Worm (Caenorhabditis elegans) whole organism, midembryonic: ENCODE measurements around the gene sds-22.

Source experiments
- T22C8.4 ChIP-seq: fragments of 200-800 bp; sonication (Bioruptor generic); IDR thresholded peaks from 2 replicates; pipeline ENCODE4 v1.3.6; 2022; ENCODE audit warnings: missing genetic modification characterization, missing compliant biosample characterization
- cog-1 ChIP-seq: sonication (generic microtip); optimal IDR thresholded peaks from 2 replicates; lab custom pipeline; 2016; ENCODE audit warnings: missing genetic modification characterization, missing compliant biosample characterization
- flt-1 ChIP-seq: fragments of 200-800 bp; sonication (Bioruptor generic); IDR thresholded peaks from 2 replicates; pipeline ENCODE4 v1.3.6; 2022; ENCODE audit warnings: missing genetic modification characterization, missing compliant biosample characterization
- klf-2 ChIP-seq: fragments of 200-800 bp; sonication (Bioruptor generic); conservative IDR thresholded peaks from 2 replicates; pipeline ENCODE4 v1.3.6; 2022; ENCODE audit warnings: missing genetic modification reagents, missing genetic modification characterization, missing compliant biosample characterization
- med-1 ChIP-seq: sonication (generic microtip); optimal IDR thresholded peaks from 2 replicates; lab custom pipeline; 2017; ENCODE audit warnings: missing genetic modification characterization, mild to moderate bottlenecking, missing compliant biosample characterization, antibody characterized with exemption, missing genetic modification reagents; ENCODE audit not compliant: insufficient read depth
- ref-1 ChIP-seq: fragments of 200-800 bp; sonication (Bioruptor generic); conservative IDR thresholded peaks from 2 replicates; pipeline ENCODE4 v1.3.6; 2022; ENCODE audit warnings: missing genetic modification reagents, missing genetic modification characterization, missing compliant biosample characterization
- tab-1 ChIP-seq: fragments of 200-800 bp; sonication (Bioruptor generic); IDR thresholded peaks from 2 replicates; pipeline ENCODE4 v1.3.6; 2022; ENCODE audit warnings: missing genetic modification characterization, missing compliant biosample characterization
- ztf-23 ChIP-seq: fragments of 200-800 bp; sonication (Bioruptor generic); IDR thresholded peaks from 2 replicates; pipeline ENCODE4 v1.3.6; 2022; ENCODE audit warnings: missing genetic modification reagents, missing genetic modification characterization, missing compliant biosample characterization
- ztf-29 ChIP-seq: fragments of 200-800 bp; sonication (Bioruptor generic); IDR thresholded peaks from 2 replicates; pipeline ENCODE4 v1.3.6; 2022; ENCODE audit warnings: missing genetic modification reagents, missing genetic modification characterization, missing compliant biosample characterization

Gene sds-22

DNA sequence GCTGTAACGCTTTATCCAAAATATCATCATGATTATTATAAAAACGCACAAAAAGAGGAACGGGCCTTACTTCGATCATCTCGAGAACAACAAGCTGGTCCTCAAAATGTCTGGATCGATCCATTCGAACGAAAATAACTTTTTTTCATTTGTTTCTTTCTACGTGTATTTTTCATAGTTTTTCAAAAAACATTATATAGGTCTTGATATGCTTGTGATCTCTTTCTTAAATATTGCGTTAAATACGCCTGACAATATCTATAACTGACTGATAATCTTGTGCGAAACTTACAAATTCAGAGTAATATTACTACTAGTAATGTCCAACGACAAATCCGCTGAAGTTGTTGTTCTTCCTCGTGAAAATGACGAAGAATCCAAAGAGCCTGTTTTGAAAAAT, at the start of gene sds-22:
Gene sds-22, plus strand, starts transcription at position 301 of the 400 bp plus-strand sequence.
- no peak for TF ChIP-seq med-1 (GFP tag; lab: Kevin White, UChicago)

DNA sequence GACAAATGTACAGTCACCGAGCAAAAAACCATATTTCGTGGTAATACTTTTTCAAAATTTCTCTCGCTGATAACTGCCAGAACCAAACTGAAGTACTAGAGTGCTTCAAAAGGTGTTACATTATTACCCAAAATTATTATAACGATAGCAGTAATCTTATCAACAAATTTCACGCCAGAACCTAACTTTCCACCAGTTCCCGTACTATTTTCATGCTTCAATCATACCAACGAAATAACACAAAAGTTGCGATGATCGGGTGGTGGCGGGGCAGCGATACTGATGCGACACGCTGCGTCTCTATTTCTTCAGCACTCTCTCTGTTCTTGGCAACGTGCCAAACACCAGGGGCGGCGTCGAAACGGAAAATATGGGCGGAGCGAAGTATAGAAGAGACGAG, 49.3 kb upstream of the sds-22 start:
- TF ChIP-seq ztf-29, result no peak
- TF ChIP-seq med-1 (GFP tag; lab: Kevin White, UChicago), result no peak

DNA sequence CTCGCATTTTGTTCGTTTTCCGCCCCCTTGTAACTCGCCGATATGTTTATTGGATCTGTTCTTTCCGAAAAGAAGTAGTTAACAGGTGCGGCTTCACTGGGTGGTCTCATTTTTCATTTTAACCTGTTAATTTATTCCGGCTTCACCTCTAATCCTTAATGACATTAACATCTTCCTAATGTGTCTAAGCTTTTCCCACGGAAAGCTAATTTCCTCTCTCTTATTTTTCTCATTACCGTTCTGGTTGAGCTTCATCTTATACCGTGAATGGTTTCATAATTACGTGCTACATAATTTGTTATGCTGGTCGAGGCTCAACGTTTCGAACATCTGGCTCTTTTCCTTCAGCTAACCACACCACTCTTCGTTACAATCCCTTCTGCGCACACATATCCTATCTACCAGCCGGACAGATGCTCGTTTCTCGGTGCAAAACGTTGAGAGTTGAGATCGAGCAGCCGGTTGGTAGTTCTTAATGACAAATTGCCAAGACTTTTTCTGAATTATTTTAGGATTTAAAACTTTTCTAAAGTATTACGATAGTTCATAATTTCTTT, 48.8 kb upstream of the sds-22 start:
- TF ChIP-seq flt-1 (GFP tag; lab: Robert Waterston, UW) (no peak), cog-1 (tag; lab: Kevin White, UChicago) (peak; percentile 85)

DNA sequence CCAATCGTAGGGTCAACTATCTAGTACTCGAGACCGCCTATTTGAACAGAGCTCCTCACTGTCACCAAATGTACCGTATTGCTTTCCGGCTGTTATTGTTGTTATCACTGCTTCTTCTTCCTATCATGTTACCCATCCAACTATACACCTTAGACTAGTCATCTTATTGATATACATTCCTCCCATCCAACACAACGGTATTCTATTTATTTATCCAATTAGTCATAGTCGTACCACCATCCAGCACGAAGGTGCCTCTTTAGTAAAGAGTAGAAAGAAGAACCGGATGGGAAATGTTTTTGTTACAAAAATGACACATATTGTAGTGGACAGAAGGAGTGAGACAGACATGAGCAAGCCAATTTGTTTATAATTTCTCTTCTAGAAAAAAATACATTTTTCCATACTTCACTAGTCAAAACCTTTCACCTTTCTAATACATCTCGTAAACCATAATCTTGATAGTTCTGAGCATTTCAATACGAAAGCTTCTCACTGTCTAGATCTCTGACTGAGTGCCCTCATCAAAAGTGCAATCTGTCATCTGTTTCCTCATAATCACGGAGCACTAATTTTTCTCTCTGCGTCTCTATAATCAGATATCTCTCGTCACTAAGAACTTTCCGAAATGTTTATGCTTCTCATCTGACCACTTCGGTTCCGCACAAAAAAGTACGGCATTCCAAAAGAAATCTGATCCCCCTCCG, 47.9 kb upstream of the sds-22 start:
- TF ChIP-seq flt-1 (GFP tag; lab: Robert Waterston, UW) (no peak), ref-1 (no peak), ztf-23 (GFP tag; lab: Robert Waterston, UW) (no peak), klf-2 (GFP tag; lab: Robert Waterston, UW) (no peak), tab-1 (GFP tag; lab: Robert Waterston, UW) (no peak), ztf-29 (no peak), cog-1 (tag; lab: Kevin White, UChicago) (no peak), T22C8.4 (GFP tag; lab: Robert Waterston, UW) (no peak), med-1 (GFP tag; lab: Kevin White, UChicago) (no peak)

DNA sequence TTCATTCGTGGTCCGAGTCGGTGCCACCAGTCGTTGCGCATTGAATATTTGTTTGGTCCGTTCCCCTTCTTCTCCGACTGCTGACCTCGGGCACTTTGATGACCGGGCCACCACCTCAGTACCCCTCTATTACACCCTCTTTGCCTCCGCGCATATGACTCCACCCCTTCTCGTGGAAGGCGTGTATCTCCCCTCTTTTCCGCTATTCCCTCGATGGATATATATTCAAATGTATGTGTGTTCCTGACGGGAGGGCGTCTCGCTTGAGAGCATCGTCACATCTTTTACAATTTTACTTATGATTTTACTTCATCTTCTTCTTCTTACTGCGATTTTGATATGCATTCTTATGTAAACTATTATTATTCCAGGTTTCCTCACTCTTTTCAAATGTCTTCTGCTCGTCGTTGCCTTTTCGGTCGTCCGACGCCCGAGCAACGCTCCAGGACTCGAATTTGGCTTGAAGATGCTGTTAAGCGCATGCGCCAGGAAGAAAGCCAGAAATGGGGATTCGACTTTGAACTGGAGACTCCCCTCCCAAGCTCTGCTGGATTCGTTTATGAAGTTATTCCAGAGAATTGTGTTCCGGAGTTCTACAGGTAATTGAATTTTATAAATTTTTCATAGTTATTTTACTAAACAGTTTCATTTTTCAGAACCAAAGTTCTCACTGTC, 47.2 kb upstream of the sds-22 start, which contains the start of gene cki-1:
Gene cki-1, plus strand, starts transcription at position 372 of the 675 bp plus-strand sequence.
- TF ChIP-seq med-1 (GFP tag; lab: Kevin White, UChicago) (no peak), ztf-29 (no peak), T22C8.4 (GFP tag; lab: Robert Waterston, UW) (no peak), cog-1 (tag; lab: Kevin White, UChicago) (no peak), flt-1 (GFP tag; lab: Robert Waterston, UW) (peak; percentile 58), tab-1 (GFP tag; lab: Robert Waterston, UW) (0 out of 2 replicates have a peak, but pooled peaks have one; percentile 48), ref-1 (no peak), klf-2 (GFP tag; lab: Robert Waterston, UW) (no peak), ztf-23 (GFP tag; lab: Robert Waterston, UW) (peak; percentile 61; the same call in 1 of the 2 replicates)

- TF ChIP-seq flt-1 (GFP tag; lab: Robert Waterston, UW) (peak; percentile 61; the same call in 1 of the 2 replicates), klf-2 (GFP tag; lab: Robert Waterston, UW) (0 out of 2 replicates have a peak, but pooled peaks have one; percentile 43), T22C8.4 (GFP tag; lab: Robert Waterston, UW) (no peak), ztf-23 (GFP tag; lab: Robert Waterston, UW) (no peak), tab-1 (GFP tag; lab: Robert Waterston, UW) (no peak), med-1 (GFP tag; lab: Kevin White, UChicago) (no peak), cog-1 (tag; lab: Kevin White, UChicago) (peak; percentile 36), ref-1 (no peak), ztf-29 (0 out of 2 replicates have a peak, but pooled peaks have one; percentile 26)
Observed at ce11 chrII:7812332-7812731, 45.9 kb upstream of the sds-22 start.

DNA sequence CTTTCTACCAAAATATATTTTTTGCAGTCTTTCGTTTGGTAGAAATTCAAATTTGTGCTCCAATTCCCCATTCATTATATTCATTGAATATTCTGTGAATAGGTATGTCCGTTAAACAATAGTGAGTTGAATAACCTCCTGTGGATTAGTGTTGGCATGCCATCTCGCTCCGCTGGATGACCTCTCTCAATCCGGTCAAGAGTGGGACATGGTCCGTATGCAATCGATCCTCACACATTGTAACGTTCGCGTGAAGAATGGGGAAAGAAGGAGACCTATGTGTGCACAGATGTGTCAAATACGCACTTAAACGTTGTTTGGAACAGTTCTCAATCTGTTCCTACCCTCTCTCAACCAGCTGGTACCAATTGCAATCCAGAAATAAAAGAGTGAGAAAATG, 45.0 kb upstream of the sds-22 start:
- TF ChIP-seq T22C8.4 (GFP tag; lab: Robert Waterston, UW), result 0 out of 2 replicates have a peak, but pooled peaks have one; percentile 25
- no peak for TF ChIP-seq tab-1 (GFP tag; lab: Robert Waterston, UW)

- no peak for TF ChIP-seq ref-1
- no peak for TF ChIP-seq tab-1 (GFP tag; lab: Robert Waterston, UW)
- TF ChIP-seq cog-1 (tag; lab: Kevin White, UChicago), result no peak
Observed at ce11 chrII:7813645-7814044, 44.6 kb upstream of the sds-22 start.

- peak; percentile 57 for TF ChIP-seq cog-1 (tag; lab: Kevin White, UChicago)
- TF ChIP-seq klf-2 (GFP tag; lab: Robert Waterston, UW), result no peak
- TF ChIP-seq tab-1 (GFP tag; lab: Robert Waterston, UW), result 0 out of 2 replicates have a peak, but pooled peaks have one; percentile 32
Observed at ce11 chrII:7814215-7814614, 44.0 kb upstream of the sds-22 start.

ce11 chrII:7814915-7815314, 43.3 kb upstream of the sds-22 start:
- TF ChIP-seq ref-1, result no peak
- no peak for TF ChIP-seq flt-1 (GFP tag; lab: Robert Waterston, UW)
- TF ChIP-seq T22C8.4 (GFP tag; lab: Robert Waterston, UW), result no peak
- TF ChIP-seq ztf-29, result no peak
- no peak for TF ChIP-seq med-1 (GFP tag; lab: Kevin White, UChicago)
- no peak for TF ChIP-seq tab-1 (GFP tag; lab: Robert Waterston, UW)
- no peak for TF ChIP-seq cog-1 (tag; lab: Kevin White, UChicago)
- TF ChIP-seq klf-2 (GFP tag; lab: Robert Waterston, UW), result no peak
- TF ChIP-seq ztf-23 (GFP tag; lab: Robert Waterston, UW), result no peak
